Fruit fly (Drosophila melanogaster) whole organism, embryonic: ENCODE results near the gene CG10194.
A peak's percentile ranks its signal among the peaks of the same experiment; 100 is the strongest.

Experiments
- Atf6 ChIP-seq: fragments of 200-800 bp; sonication (Bioruptor generic); IDR thresholded peaks from 2 replicates; pipeline ENCODE4 v1.3.6; 2022; ENCODE audit warnings: missing biosample characterization, missing genetic modification characterization
- Awh ChIP-seq: fragments of 200-800 bp; sonication (Bioruptor generic); IDR thresholded peaks from 2 replicates; pipeline ENCODE4, ENCODE4 v1.3.6; 2022; ENCODE audit warnings: missing biosample characterization, missing genetic modification characterization
- Bgb ChIP-seq: fragments of 200-800 bp; sonication (Bioruptor generic); IDR thresholded peaks from 2 replicates; pipeline ENCODE4 v1.3.6; 2022; ENCODE audit warnings: missing biosample characterization, missing genetic modification characterization; ENCODE audit not compliant: partially characterized antibody
- CG11723 ChIP-seq: fragments of 200-800 bp; sonication (Bioruptor generic); optimal IDR thresholded peaks from 2 replicates; lab custom pipeline; 2017; ENCODE audit warnings: missing biosample characterization, mild to moderate bottlenecking, missing genetic modification characterization
- CG14860 ChIP-seq: fragments of 200-800 bp; sonication (Bioruptor generic); IDR thresholded peaks from 3 replicates; pipeline ENCODE4 v1.3.6; 2022; ENCODE audit warnings: missing biosample characterization, missing genetic modification characterization; ENCODE audit not compliant: partially characterized antibody
- CG15514 ChIP-seq: fragments of 200-800 bp; sonication (Bioruptor generic); optimal IDR thresholded peaks from 3 replicates; lab custom pipeline; 2017; ENCODE audit warnings: missing biosample characterization, missing genetic modification characterization, mild to moderate bottlenecking, moderate library complexity, missing genetic modification reagents
- CG1602 ChIP-seq: fragments of 200-800 bp; sonication (Bioruptor generic); optimal IDR thresholded peaks from 3 replicates; lab custom pipeline; 2016; ENCODE audit warnings: missing biosample characterization, missing genetic modification characterization
- CG18262 ChIP-seq: fragments of 200-800 bp; optimal IDR thresholded peaks from 3 replicates; lab custom pipeline; 2019; ENCODE audit warnings: missing biosample characterization, mild to moderate bottlenecking, missing genetic modification characterization, moderate library complexity
- CG18619 ChIP-seq: fragments of 200-800 bp; sonication (Bioruptor generic); optimal IDR thresholded peaks from 3 replicates; lab custom pipeline; 2017; ENCODE audit warnings: missing biosample characterization, mild to moderate bottlenecking, missing genetic modification characterization
- CG2712 ChIP-seq: fragments of 200-800 bp; optimal IDR thresholded peaks from 3 replicates; lab custom pipeline; 2019; ENCODE audit warnings: missing biosample characterization, mild to moderate bottlenecking, missing genetic modification characterization, moderate library complexity
- CG2889 ChIP-seq: fragments of 200-800 bp; sonication (Bioruptor generic); IDR thresholded peaks from 3 replicates; pipeline ENCODE4 v1.3.6; 2022; ENCODE audit warnings: missing biosample characterization, missing genetic modification characterization
- CG3065 ChIP-seq: fragments of 200-800 bp; sonication (Bioruptor generic); optimal IDR thresholded peaks from 2 replicates; lab custom pipeline; 2016; ENCODE audit warnings: missing biosample characterization, missing genetic modification characterization
- CG31224 ChIP-seq: fragments of 200-800 bp; sonication (Bioruptor generic); IDR thresholded peaks from 2 replicates; pipeline ENCODE4 v1.3.6; 2022; ENCODE audit warnings: missing biosample characterization, missing genetic modification characterization
- CG31365 ChIP-seq: fragments of 200-800 bp; sonication (Bioruptor generic); optimal IDR thresholded peaks from 2 replicates; lab custom pipeline; 2018; ENCODE audit warnings: missing biosample characterization, mild to moderate bottlenecking, missing genetic modification characterization
- CG33557 ChIP-seq: fragments of 200-800 bp; sonication (Bioruptor generic); optimal IDR thresholded peaks from 2 replicates; lab custom pipeline; 2019; ENCODE audit warnings: missing biosample characterization, mild to moderate bottlenecking, missing genetic modification characterization, moderate library complexity
- CG4282 ChIP-seq: fragments of 200-800 bp; sonication (Bioruptor generic); optimal IDR thresholded peaks from 2 replicates; lab custom pipeline; 2016; ENCODE audit warnings: missing biosample characterization, missing genetic modification characterization
- CG43689 ChIP-seq: fragments of 200-800 bp; sonication (Bioruptor generic); IDR thresholded peaks from 2 replicates; pipeline ENCODE4 v1.3.6; 2022; ENCODE audit warnings: missing biosample characterization, missing genetic modification characterization
- CG4404 ChIP-seq: fragments of 200-800 bp; sonication (Bioruptor generic); IDR thresholded peaks from 2 replicates; pipeline ENCODE4 v1.3.6; 2022; ENCODE audit warnings: missing biosample characterization, missing genetic modification characterization
- CG4820 ChIP-seq: fragments of 200-800 bp; sonication (Bioruptor generic); optimal IDR thresholded peaks from 3 replicates; lab custom pipeline; 2016; ENCODE audit warnings: missing biosample characterization, missing genetic modification characterization
- CG6683 ChIP-seq: fragments of 200-800 bp; sonication (Bioruptor generic); optimal IDR thresholded peaks from 2 replicates; lab custom pipeline; 2017; ENCODE audit warnings: missing biosample characterization, mild to moderate bottlenecking, missing genetic modification characterization, missing genetic modification reagents
- CG7745 ChIP-seq: fragments of 200-800 bp; sonication (Bioruptor generic); optimal IDR thresholded peaks from 2 replicates; lab custom pipeline; 2018; ENCODE audit warnings: missing biosample characterization, mild to moderate bottlenecking, missing genetic modification characterization, moderate library complexity
- CG9797 ChIP-seq: fragments of 200-800 bp; sonication (Bioruptor generic); optimal IDR thresholded peaks from 3 replicates; lab custom pipeline; 2018; ENCODE audit warnings: missing biosample characterization, mild to moderate bottlenecking, missing genetic modification characterization
- MBD-R2 ChIP-seq: fragments of 200-800 bp; sonication (Bioruptor generic); IDR thresholded peaks from 2 replicates; pipeline ENCODE4 v1.3.6; 2022; ENCODE audit warnings: missing biosample characterization, missing genetic modification characterization
- Mad ChIP-seq: fragments of 200-800 bp; sonication (Bioruptor generic); optimal IDR thresholded peaks from 2 replicates; lab custom pipeline; 2016; ENCODE audit warnings: missing biosample characterization, missing genetic modification characterization
- NC2β ChIP-seq: fragments of 200-800 bp; sonication (Bioruptor generic); optimal IDR thresholded peaks from 2 replicates; lab custom pipeline; 2016; ENCODE audit warnings: missing biosample characterization, missing genetic modification characterization
- Neu2 ChIP-seq: fragments of 200-800 bp; sonication (Bioruptor generic); optimal IDR thresholded peaks from 3 replicates; lab custom pipeline; 2016; ENCODE audit warnings: missing biosample characterization, missing genetic modification characterization, borderline replicate concordance
- NfI ChIP-seq: fragments of 200-800 bp; sonication (Bioruptor generic); optimal IDR thresholded peaks from 3 replicates; lab custom pipeline; 2018; ENCODE audit warnings: missing biosample characterization, mild to moderate bottlenecking, missing genetic modification characterization, moderate library complexity
- Pdp1 ChIP-seq, 2 experiments: fragments of 200-800 bp; sonication (Bioruptor generic); optimal IDR thresholded peaks; 3 replicates each; lab custom pipeline; 2016; ENCODE audit warnings: missing biosample characterization in 2 of 2, missing genetic modification characterization in 2 of 2, mild to moderate bottlenecking in 1 of 2, moderate library complexity in 1 of 2
- bbx ChIP-seq: fragments of 200-800 bp; sonication (Bioruptor generic); IDR thresholded peaks from 2 replicates; pipeline ENCODE4 v1.3.6; 2022; ENCODE audit warnings: missing biosample characterization, missing genetic modification characterization; ENCODE audit not compliant: partially characterized antibody
- chif ChIP-seq, 2 experiments: fragments of 200-800 bp; sonication (Bioruptor generic); optimal IDR thresholded peaks; 3 replicates each; lab custom pipeline; 2016; ENCODE audit warnings: missing biosample characterization in 2 of 2, missing genetic modification characterization in 2 of 2
- crol ChIP-seq: fragments of 200-800 bp; sonication (Bioruptor generic); IDR thresholded peaks from 2 replicates; pipeline ENCODE4 v1.3.6; 2022; ENCODE audit warnings: missing biosample characterization, missing genetic modification characterization
- crp ChIP-seq, 2 experiments: fragments of 200-800 bp; sonication (Bioruptor generic); optimal IDR thresholded peaks; 2 replicates in 1 of 2; 3 replicates in 1 of 2; lab custom pipeline; 2017; ENCODE audit warnings: missing biosample characterization in 2 of 2, missing genetic modification characterization in 2 of 2, mild to moderate bottlenecking in 1 of 2, moderate library complexity in 1 of 2
- da ChIP-seq: fragments of 200-800 bp; sonication (Bioruptor generic); optimal IDR thresholded peaks from 2 replicates; lab custom pipeline; 2016; ENCODE audit warnings: missing biosample characterization, missing genetic modification characterization
- exex ChIP-seq: fragments of 200-800 bp; sonication (Bioruptor generic); optimal IDR thresholded peaks from 4 replicates; lab custom pipeline; 2018; ENCODE audit warnings: missing biosample characterization, mild to moderate bottlenecking, missing genetic modification characterization, moderate library complexity
- gem ChIP-seq: fragments of 200-800 bp; sonication (Bioruptor generic); optimal IDR thresholded peaks from 2 replicates; lab custom pipeline; 2019; ENCODE audit warnings: missing biosample characterization, mild to moderate bottlenecking, missing genetic modification characterization, moderate library complexity
- gfzf ChIP-seq: fragments of 200-800 bp; sonication (Bioruptor generic); optimal IDR thresholded peaks from 2 replicates; lab custom pipeline; 2016; ENCODE audit warnings: missing biosample characterization, mild to moderate bottlenecking, missing genetic modification characterization, moderate library complexity
- grn ChIP-seq: fragments of 200-800 bp; sonication (Bioruptor generic); optimal IDR thresholded peaks from 3 replicates; lab custom pipeline; 2017; ENCODE audit warnings: missing biosample characterization, missing genetic modification characterization
- gsb-n ChIP-seq: fragments of 200-800 bp; sonication (Bioruptor generic); optimal IDR thresholded peaks from 3 replicates; lab custom pipeline; 2018; ENCODE audit warnings: missing biosample characterization, mild to moderate bottlenecking, missing genetic modification characterization
- hkb ChIP-seq, 2 experiments: fragments of 200-800 bp in 1 of 2; fragments of >200 bp in 1 of 2; sonication (Bioruptor generic) in 1 of 2; IDR thresholded peaks in 1 of 2; optimal IDR thresholded peaks in 1 of 2; 2 replicates each; pipeline versions ENCODE4 v1.3.6 to Lab custom; 2017 to 2022; ENCODE audit warnings: missing biosample characterization in 1 of 2, missing genetic modification characterization in 1 of 2
- hth ChIP-seq: fragments of >200 bp; optimal IDR thresholded peaks from 2 replicates; lab custom pipeline; 2017; ENCODE audit warnings: inconsistent platforms
- jing ChIP-seq: fragments of 200-800 bp; sonication (Bioruptor generic); optimal IDR thresholded peaks from 2 replicates; lab custom pipeline; 2018; ENCODE audit warnings: missing biosample characterization, mild to moderate bottlenecking, missing genetic modification characterization
- lmd ChIP-seq: fragments of 200-800 bp; sonication (Bioruptor generic); IDR thresholded peaks from 2 replicates; pipeline ENCODE4 v1.3.6; 2022; ENCODE audit warnings: missing biosample characterization, missing genetic modification characterization
- org-1 ChIP-seq: fragments of 200-800 bp; sonication (Bioruptor generic); optimal IDR thresholded peaks from 2 replicates; lab custom pipeline; 2017; ENCODE audit warnings: missing biosample characterization, missing genetic modification characterization
- pfk ChIP-seq: fragments of 200-800 bp; sonication (Bioruptor generic); optimal IDR thresholded peaks from 2 replicates; lab custom pipeline; 2018; ENCODE audit warnings: missing biosample characterization, mild to moderate bottlenecking, missing genetic modification characterization, moderate library complexity
- sim ChIP-seq: fragments of 200-800 bp; sonication (Bioruptor generic); IDR thresholded peaks from 2 replicates; pipeline ENCODE4 v1.3.6; 2022; ENCODE audit warnings: missing biosample characterization, missing genetic modification characterization
- so ChIP-seq: fragments of 200-800 bp; sonication (Bioruptor generic); IDR thresholded peaks from 3 replicates; pipeline ENCODE4 v1.3.6; 2022; ENCODE audit warnings: missing biosample characterization, missing genetic modification characterization
- tna ChIP-seq: fragments of 200-800 bp; sonication (Bioruptor generic); IDR thresholded peaks from 2 replicates; pipeline ENCODE4 v1.3.6; 2022; ENCODE audit warnings: missing biosample characterization, missing genetic modification characterization; ENCODE audit not compliant: partially characterized antibody
- unc-4 ChIP-seq: fragments of 200-800 bp; sonication (Bioruptor generic); IDR thresholded peaks from 2 replicates; pipeline ENCODE4 v1.3.6; 2022; ENCODE audit warnings: missing biosample characterization, missing genetic modification characterization; ENCODE audit not compliant: partially characterized antibody
- wor ChIP-seq: fragments of 200-800 bp; sonication (Bioruptor generic); IDR thresholded peaks from 2 replicates; pipeline ENCODE4 v1.3.6; 2022; ENCODE audit warnings: missing biosample characterization, missing genetic modification characterization

Gene CG10194

dm6 chr2L:19518636-19519086 is 28.8 kb upstream of the CG10194 start, which contains the start of gene CG10132 (continued):
- TF ChIP-seq CG4820 (GFP tag; lab: Kevin White, UChicago) (no peak), jing (no peak), pfk (GFP tag; lab: Kevin White, UChicago) (no peak), exex (tag; lab: Kevin White, UChicago) (no peak), so (GFP tag; lab: Robert Waterston, UW) (no peak), CG4404 (GFP tag; lab: Robert Waterston, UW) (no peak), Neu2 (GFP tag; lab: Kevin White, UChicago) (no peak), Pdp1 (GFP tag; optimal IDR thresholded peaks at IDR 0.05; lab: Kevin White, UChicago) (no peak), Mad (GFP tag; lab: Kevin White, UChicago) (no peak), unc-4 (peak; percentile 46; the same call in 1 of the 2 replicates), CG14860 (GFP tag; lab: Robert Waterston, UW) (0 out of 3 replicates have a peak, but pooled peaks have one; percentile 58), CG18619 (GFP tag; lab: Kevin White, UChicago) (no peak), Awh (no peak), CG31365 (tag; lab: Kevin White, UChicago) (no peak), hkb (optimal IDR thresholded peaks at IDR 0.05; lab: Kevin White, UChicago) (no peak), hkb (GFP tag; IDR thresholded peaks at IDR 0.05; lab: Robert Waterston, UW) (no peak), MBD-R2 (GFP tag; lab: Robert Waterston, UW) (0 out of 2 replicates have a peak, but pooled peaks have one; percentile 10), bbx (GFP tag; lab: Robert Waterston, UW) (peak; percentile 53; the same call in 1 of the 2 replicates), CG18262 (tag; lab: Kevin White, UChicago) (no peak), CG31224 (no peak), CG15514 (peak; percentile 40), gsb-n (tag; lab: Kevin White, UChicago) (no peak), NC2β (no peak), gem (tag; lab: Kevin White, UChicago) (no peak), CG11723 (GFP tag; lab: Kevin White, UChicago) (no peak), CG4282 (GFP tag; lab: Kevin White, UChicago) (no peak), CG33557 (GFP tag; lab: Kevin White, UChicago) (no peak), tna (peak; percentile 58; the same call in 1 of the 2 replicates), gfzf (GFP tag; lab: Kevin White, UChicago) (no peak)

- TF ChIP-seq NfI (GFP tag; lab: Kevin White, UChicago) (peak; percentile 35), CG9797 (no peak), chif (GFP tag; optimal IDR thresholded peaks at IDR 0.05; lab: Kevin White, UChicago) (no peak), org-1 (GFP tag; lab: Kevin White, UChicago) (no peak), Bgb (GFP tag; lab: Robert Waterston, UW) (peak; percentile 58), da (no peak), CG7745 (no peak), CG2889 (GFP tag; lab: Robert Waterston, UW) (no peak), hth (lab: Kevin White, UChicago) (no peak), CG6683 (peak; percentile 10), grn (GFP tag; lab: Kevin White, UChicago) (no peak), crol (GFP tag; lab: Robert Waterston, UW) (no peak), CG2712 (tag; lab: Kevin White, UChicago) (peak; percentile 72), CG43689 (GFP tag; lab: Robert Waterston, UW) (no peak), wor (GFP tag; lab: Robert Waterston, UW) (no peak), lmd (GFP tag; lab: Robert Waterston, UW) (peak; percentile 58; the same call in 1 of the 2 replicates), exex (tag; lab: Kevin White, UChicago) (no peak), sim (no peak; the same call in 1 of the 2 replicates), CG3065 (GFP tag; lab: Kevin White, UChicago) (peak; percentile 2), CG1602 (GFP tag; lab: Kevin White, UChicago) (no peak), crp (GFP tag; optimal IDR thresholded peaks at IDR 0.05; lab: Kevin White, UChicago) (no peak), Atf6 (no peak; the same call in 1 of the 2 replicates)
Observed at dm6 chr2L:19517154-19517814, 27.4 kb upstream of the CG10194 start, which contains the start of gene Hasp. Hasp (minus strand) TSS chr2L:19517204.
